Fruit fly (Drosophila melanogaster) whole organism: ENCODE results near the gene ttk.

ENCODE experiments used
- CG8478 ChIP-seq: fragments of >200 bp; optimal IDR thresholded peaks from 2 replicates; lab custom pipeline; 2018; ENCODE audit warnings: inconsistent platforms
- Dll ChIP-seq: fragments of >200 bp; optimal IDR thresholded peaks from 2 replicates; lab custom pipeline; 2017
- EcR ChIP-seq, 2 experiments: fragments of >200 bp; optimal IDR thresholded peaks; 2 replicates each; lab custom pipeline; 2017; ENCODE audit warnings: missing biosample characterization in 2 of 2, missing genetic modification characterization in 2 of 2, missing genetic modification reagents in 2 of 2
- pan ChIP-seq: fragments of >200 bp; optimal IDR thresholded peaks from 2 replicates; lab custom pipeline; 2017
- psq ChIP-seq: fragments of >200 bp; optimal IDR thresholded peaks from 2 replicates; lab custom pipeline; 2017
- usp ChIP-seq: fragments of >200 bp; optimal IDR thresholded peaks from 2 replicates; lab custom pipeline; 2017; ENCODE audit warnings: missing biosample characterization, missing genetic modification characterization, mixed read lengths

dm6 chr3R:31736776-31737175 is 23.1 kb downstream of the ttk start, which contains the start of the genes CstF50 and CG11563:
- TF ChIP-seq Dll (lab: Kevin White, UChicago) (no peak), EcR (GFP tag; optimal IDR thresholded peaks at IDR 0.05; lab: Kevin White, UChicago) (no peak), psq (lab: Kevin White, UChicago) (no peak), pan (no peak), usp (GFP tag; lab: Kevin White, UChicago) (no peak), CG8478 (no peak)
